Fruit fly (Drosophila melanogaster): ENCODE results near the gene Ogdh.

dm6 chr3L:16985578-16985977 is 31.0 kb downstream of the Ogdh start:
- TF ChIP-seq rgr (GFP tag; optimal IDR thresholded peaks at IDR 0.05): no peak
- TF ChIP-seq h (GFP tag; optimal IDR thresholded peaks at IDR 0.05): no peak
- TF ChIP-seq usp (GFP tag; optimal IDR thresholded peaks at IDR 0.05): no peak
- no peak for TF ChIP-seq br (GFP tag; optimal IDR thresholded peaks at IDR 0.05)
- TF ChIP-seq lola (GFP tag; optimal IDR thresholded peaks at IDR 0.05): no peak
- no peak for TF ChIP-seq dmrt93B (GFP tag; optimal IDR thresholded peaks at IDR 0.05)
- no peak for TF ChIP-seq sage (GFP tag; optimal IDR thresholded peaks at IDR 0.05)
- TF ChIP-seq HLH106 (tag; optimal IDR thresholded peaks at IDR 0.05): no peak
- TF ChIP-seq Hnf4 (GFP tag; optimal IDR thresholded peaks at IDR 0.05): no peak
- TF ChIP-seq pan (optimal IDR thresholded peaks at IDR 0.05): no peak
- no peak for TF ChIP-seq jim (GFP tag; optimal IDR thresholded peaks at IDR 0.05)
- peak; percentile 54 for TF ChIP-seq Myc (optimal IDR thresholded peaks at IDR 0.05)
- no peak for TF ChIP-seq CG9705 (GFP tag; optimal IDR thresholded peaks at IDR 0.05)
- no peak for TF ChIP-seq CG32264 (GFP tag; optimal IDR thresholded peaks at IDR 0.05)

All from whole organism, wandering third instar larva.